Worm (Caenorhabditis elegans): ENCODE data around the gene kup-1.

kup-1 gene

ce11 chrV:12040823-12041606, at the start of gene kup-1, which contains the start of gene F10C2.4:
TSS of gene kup-1 (minus strand) at chrV:12040873.
TSS of gene F10C2.4 (plus strand) at chrV:12041556.
- TF ChIP-seq W03F9.2 (tag; optimal IDR thresholded peaks at IDR 0.05): no peak
- TF ChIP-seq him-1 (tag; optimal IDR thresholded peaks at IDR 0.05): no peak
- TF ChIP-seq dao-5 (tag; optimal IDR thresholded peaks at IDR 0.05): no peak

DNA sequence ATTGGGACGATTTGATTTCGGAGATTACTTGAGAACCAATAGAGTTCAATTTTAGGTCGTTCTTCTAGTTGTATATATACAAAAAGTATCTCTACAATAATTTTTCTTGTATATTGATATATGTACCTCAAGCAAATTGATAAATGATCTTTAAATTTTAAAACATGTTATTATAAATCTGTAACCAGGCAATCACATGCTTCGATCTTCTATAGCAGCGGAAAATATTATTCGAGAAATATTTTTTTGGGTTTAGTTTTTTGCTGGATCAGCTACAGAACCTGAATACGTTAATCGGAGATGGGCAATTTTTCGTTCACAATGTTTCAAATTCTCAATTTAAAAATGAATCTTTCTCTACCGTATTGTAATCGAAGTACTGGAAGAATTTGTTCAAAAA, 48.1 kb upstream of the kup-1 start, which contains the start of gene R07B7.12:
Gene R07B7.12, plus strand, starts transcription at position 301 of the 400 bp plus-strand sequence.
- TF ChIP-seq him-1 (tag; optimal IDR thresholded peaks at IDR 0.05) (no peak), W03F9.2 (tag; optimal IDR thresholded peaks at IDR 0.05) (no peak), dao-5 (tag; optimal IDR thresholded peaks at IDR 0.05) (no peak)

- TF ChIP-seq him-1 (tag; optimal IDR thresholded peaks at IDR 0.05) (no peak), dao-5 (tag; optimal IDR thresholded peaks at IDR 0.05) (no peak), W03F9.2 (tag; optimal IDR thresholded peaks at IDR 0.05) (no peak)
These were observed 46.3 kb upstream of the kup-1 start, which contains the start of gene gana-1 for ce11 chrV:12086934-12087333. TSS of gene gana-1 (plus strand) at chrV:12087234.

DNA sequence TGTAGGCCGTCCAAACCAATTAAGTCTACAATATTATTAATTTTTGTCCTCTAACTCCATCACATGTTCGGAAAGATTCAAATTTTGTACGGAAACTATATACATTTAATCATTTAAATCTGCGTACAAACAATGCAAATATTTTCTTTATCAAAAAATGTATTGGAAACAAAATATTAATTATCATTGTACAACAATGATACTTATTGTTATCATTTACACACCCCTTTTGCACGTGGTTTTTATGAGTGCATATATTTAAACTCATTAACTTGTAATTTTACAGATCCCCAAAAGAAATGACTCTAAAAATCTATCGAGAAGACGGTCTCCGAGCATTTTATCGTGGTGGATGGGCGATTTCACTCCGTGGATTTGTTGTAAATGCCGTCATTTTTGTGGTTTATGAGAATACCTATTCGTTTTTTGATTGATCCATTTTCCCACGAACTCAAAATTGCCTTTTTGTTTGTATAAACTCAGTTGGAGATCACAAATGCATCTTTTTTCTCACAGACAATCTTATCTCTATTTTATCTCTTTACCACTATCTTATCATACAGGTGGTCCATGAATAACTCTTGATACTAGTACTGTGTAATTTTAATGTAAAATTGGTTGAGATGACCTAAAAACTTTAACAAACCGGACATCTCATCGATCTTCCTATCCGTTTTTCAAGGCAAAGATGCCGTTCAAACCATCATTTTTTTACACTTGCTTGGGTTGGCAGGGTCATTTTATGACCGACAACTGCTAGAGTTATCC, 45.4 kb upstream of the kup-1 start:
- TF ChIP-seq him-1 (tag; optimal IDR thresholded peaks at IDR 0.05) (no peak), W03F9.2 (tag; optimal IDR thresholded peaks at IDR 0.05) (no peak)

- TF ChIP-seq dao-5 (tag; optimal IDR thresholded peaks at IDR 0.05) (no peak), W03F9.2 (tag; optimal IDR thresholded peaks at IDR 0.05) (no peak), him-1 (tag; optimal IDR thresholded peaks at IDR 0.05) (no peak)
These were observed 43.5 kb upstream of the kup-1 start, which contains the start of gene R07B7.8 for ce11 chrV:12084216-12084615. TSS of gene R07B7.8 (minus strand) at chrV:12084316.

DNA sequence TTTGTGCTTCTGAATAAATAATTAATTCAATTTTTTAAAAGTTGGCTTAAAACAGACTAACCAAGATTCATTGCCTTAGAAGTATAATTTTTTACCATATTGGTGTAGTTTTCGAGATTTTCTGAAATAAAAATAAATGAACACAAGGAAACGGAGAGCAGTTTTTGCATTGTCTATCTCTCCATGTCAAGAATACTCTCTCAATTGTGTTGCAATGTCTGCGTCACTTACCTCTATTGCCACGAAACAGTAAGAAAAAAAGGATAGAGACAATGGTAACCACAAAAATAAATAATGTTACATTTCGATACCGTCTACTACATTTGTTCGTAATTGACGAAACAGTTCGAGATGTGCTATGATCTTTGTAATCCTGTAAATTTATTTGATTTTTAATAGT, 42.3 kb upstream of the kup-1 start, which contains the start of gene R07B7.10:
Gene R07B7.10, plus strand, starts transcription at position 285 of the 400 bp plus-strand sequence.
- TF ChIP-seq W03F9.2 (tag; optimal IDR thresholded peaks at IDR 0.05) (no peak), him-1 (tag; optimal IDR thresholded peaks at IDR 0.05) (no peak), dao-5 (tag; optimal IDR thresholded peaks at IDR 0.05) (no peak)

DNA sequence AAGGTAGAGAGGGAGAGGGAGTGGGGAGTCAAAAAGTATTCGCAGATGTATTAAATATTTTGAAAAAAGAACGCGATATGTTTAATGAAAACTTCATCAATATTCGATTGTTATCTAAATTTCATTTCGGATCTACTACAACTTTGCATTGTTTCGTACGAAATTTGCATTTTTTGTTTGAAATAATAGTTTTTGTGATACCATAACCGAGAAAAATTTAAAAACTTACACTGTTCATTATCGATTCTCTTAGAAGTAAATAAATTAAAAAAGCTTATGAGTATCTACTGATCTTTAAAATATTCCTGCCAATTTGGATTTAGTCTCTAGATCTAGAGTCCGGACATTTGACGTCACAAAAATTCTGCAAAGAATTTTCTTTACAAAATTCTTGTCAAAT, 39.6 kb upstream of the kup-1 start, which contains the start of gene R07B7.9:
Gene R07B7.9, minus strand, starts transcription at position 101 of the 400 bp plus-strand sequence.
- no peak for TF ChIP-seq dao-5 (tag; optimal IDR thresholded peaks at IDR 0.05)
- TF ChIP-seq W03F9.2 (tag; optimal IDR thresholded peaks at IDR 0.05): no peak
- TF ChIP-seq him-1 (tag; optimal IDR thresholded peaks at IDR 0.05): no peak

DNA sequence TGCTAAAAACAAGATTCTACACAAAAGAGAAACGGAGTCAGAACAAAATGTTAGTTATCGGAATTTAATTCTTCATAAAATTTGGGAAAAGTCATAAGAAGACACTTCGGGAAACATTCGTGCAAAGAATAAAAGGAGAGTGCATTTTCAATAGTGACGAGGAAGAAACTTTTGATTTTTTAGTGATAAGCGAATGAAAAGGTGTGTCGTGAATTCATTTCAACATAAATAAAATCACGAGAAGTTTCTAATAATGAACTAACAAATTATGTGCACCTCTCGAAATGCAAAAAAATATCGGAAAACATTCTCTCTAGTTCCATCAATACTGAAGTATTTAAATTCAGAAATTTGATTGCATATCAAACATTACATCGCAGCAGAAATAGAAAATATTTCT, 35.3 kb upstream of the kup-1 start:
- TF ChIP-seq him-1 (tag; optimal IDR thresholded peaks at IDR 0.05) (no peak), dao-5 (tag; optimal IDR thresholded peaks at IDR 0.05) (no peak), W03F9.2 (tag; optimal IDR thresholded peaks at IDR 0.05) (no peak)

DNA sequence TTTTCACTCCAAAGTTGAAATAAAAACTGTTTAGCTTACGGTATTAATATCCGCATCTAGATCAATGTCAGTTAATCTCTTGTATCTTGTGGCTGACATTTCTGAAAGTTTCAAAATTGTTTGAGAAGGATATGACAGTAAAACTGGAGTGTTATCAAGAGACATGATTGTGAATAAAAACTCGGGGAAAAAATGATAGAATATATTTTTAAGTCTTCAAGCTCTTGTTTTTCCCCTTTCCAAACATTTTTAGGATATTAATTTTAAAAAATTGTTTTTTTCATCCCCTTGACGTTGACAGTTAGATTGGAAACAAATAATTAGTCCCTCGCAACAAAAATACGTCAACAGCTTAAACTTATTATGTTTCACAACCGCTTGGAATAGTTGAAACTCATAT, 34.2 kb upstream of the kup-1 start, which contains the start of gene R07B7.6:
Gene R07B7.6, minus strand, starts transcription at position 101 of the 400 bp plus-strand sequence.
- no peak for TF ChIP-seq dao-5 (tag; optimal IDR thresholded peaks at IDR 0.05)
- TF ChIP-seq him-1 (tag; optimal IDR thresholded peaks at IDR 0.05): no peak
- TF ChIP-seq W03F9.2 (tag; optimal IDR thresholded peaks at IDR 0.05): no peak

DNA sequence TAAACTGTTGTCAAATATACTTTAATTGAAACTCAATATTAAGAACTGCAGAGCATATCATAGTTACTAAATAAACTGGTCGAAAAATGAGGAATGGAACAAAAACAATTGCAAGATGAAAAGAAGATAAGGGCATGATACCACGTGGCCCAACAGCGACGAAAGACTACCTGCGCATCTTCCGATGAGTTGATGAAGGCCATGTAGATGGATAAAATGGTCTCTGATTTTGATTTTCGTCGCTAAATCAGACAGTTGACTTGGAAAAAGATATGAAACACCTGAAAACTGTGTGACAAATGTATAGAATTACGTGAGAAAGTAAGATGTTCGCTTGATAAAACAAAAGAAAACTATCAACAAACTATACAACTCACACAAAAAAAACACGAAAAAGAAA, 30.8 kb upstream of the kup-1 start:
- no peak for TF ChIP-seq W03F9.2 (tag; optimal IDR thresholded peaks at IDR 0.05)

- TF ChIP-seq dao-5 (tag; optimal IDR thresholded peaks at IDR 0.05): no peak
These were observed 29.7 kb upstream of the kup-1 start, which contains the start of gene kmo-1 for ce11 chrV:12070419-12070818. TSS of gene kmo-1 (minus strand) at chrV:12070519.

DNA sequence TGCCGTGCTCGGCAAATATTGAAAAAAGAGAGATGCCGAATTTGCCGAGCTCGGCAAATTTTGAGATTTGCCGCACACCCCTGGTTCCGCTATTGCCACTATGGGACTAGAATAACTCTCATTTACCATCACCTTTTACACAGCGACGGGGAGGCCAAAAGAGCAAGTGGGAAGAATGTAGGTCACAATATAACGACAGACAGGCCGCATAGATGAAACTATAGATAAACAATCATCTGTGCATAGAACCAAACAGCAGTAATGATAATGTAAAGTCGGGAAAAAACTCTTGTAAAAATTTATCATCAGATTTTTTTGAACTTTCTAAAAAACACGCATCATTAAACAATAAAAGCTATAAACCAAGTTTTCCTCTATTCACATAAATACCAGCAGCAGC, 27.8 kb upstream of the kup-1 start, which contains the start of gene kmo-2:
Gene kmo-2, minus strand, starts transcription at position 101 of the 400 bp plus-strand sequence.
- TF ChIP-seq dao-5 (tag; optimal IDR thresholded peaks at IDR 0.05) (no peak), him-1 (tag; optimal IDR thresholded peaks at IDR 0.05) (no peak), W03F9.2 (tag; optimal IDR thresholded peaks at IDR 0.05) (no peak)

DNA sequence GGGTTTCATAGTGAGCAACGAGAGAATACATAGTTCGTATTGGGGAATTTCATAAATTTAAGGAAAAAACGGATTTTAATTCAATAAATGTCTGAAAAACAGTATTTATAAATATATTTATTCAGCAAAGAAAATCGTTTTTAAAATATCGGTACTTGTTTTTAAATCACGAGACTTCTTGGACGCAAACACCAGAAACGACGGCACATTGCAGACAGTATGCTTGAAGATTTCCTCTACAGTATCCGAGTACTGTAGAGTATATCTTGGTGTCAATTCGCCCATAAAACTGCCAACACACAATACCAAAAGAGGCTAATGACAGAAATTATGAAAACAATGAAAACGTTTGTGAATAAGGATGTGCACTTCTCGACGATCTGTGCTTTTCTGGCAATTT, 25.2 kb upstream of the kup-1 start:
- TF ChIP-seq dao-5 (tag; optimal IDR thresholded peaks at IDR 0.05) (no peak), W03F9.2 (tag; optimal IDR thresholded peaks at IDR 0.05) (peak; percentile 39)

DNA sequence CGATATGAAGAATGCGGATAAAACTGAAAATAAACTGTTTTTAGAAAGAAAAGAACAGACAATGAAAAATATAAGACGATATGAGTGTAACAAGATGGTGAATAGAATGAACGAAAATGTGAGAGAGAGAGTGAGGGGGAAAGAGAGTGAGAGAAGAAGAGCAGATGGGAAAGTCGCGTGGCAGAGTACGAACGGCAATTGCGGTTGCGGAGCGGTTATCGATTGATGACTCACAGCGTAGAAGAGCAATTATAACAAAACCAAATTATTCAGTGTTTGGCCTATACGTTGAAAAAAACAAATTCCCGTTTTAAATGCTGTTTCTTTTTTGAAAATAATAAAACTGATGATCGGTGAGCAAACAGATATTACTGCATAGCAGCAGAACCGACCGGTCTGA, 24.7 kb upstream of the kup-1 start, which contains the start of gene pqn-53:
Gene pqn-53, minus strand, starts transcription at position 23 of the 400 bp plus-strand sequence.
- no peak for TF ChIP-seq dao-5 (tag; optimal IDR thresholded peaks at IDR 0.05)
- TF ChIP-seq W03F9.2 (tag; optimal IDR thresholded peaks at IDR 0.05): no peak
- no peak for TF ChIP-seq him-1 (tag; optimal IDR thresholded peaks at IDR 0.05)

Data from whole organism, L4/young adult.